Fruit fly (Drosophila melanogaster) whole organism, embryonic: ENCODE measurements around the gene Cul6.

Source experiments
- CG17612 ChIP-seq: fragments of 200-800 bp; sonication (Bioruptor generic); IDR thresholded peaks from 2 replicates; pipeline ENCODE4 v1.3.6; 2022; ENCODE audit warnings: missing biosample characterization, missing genetic modification characterization
- CG7271 ChIP-seq: fragments of 200-800 bp; sonication (Bioruptor generic); optimal IDR thresholded peaks from 2 replicates; lab custom pipeline; 2018; ENCODE audit warnings: missing biosample characterization, mild to moderate bottlenecking, missing genetic modification characterization, moderate library complexity
- fru ChIP-seq: fragments of >200 bp; optimal IDR thresholded peaks from 2 replicates; lab custom pipeline; 2017
- insv ChIP-seq, 2 experiments: fragments of 200-800 bp; sonication (Bioruptor generic); optimal IDR thresholded peaks; 3 replicates each; lab custom pipeline; 2016 to 2018; ENCODE audit warnings: missing biosample characterization in 2 of 2, missing genetic modification characterization in 2 of 2
- lbe ChIP-seq: fragments of 200-800 bp; sonication (Bioruptor generic); optimal IDR thresholded peaks from 2 replicates; lab custom pipeline; 2016; ENCODE audit warnings: missing biosample characterization, mild to moderate bottlenecking, missing genetic modification characterization

- TF ChIP-seq CG17612 (GFP tag; lab: Robert Waterston, UW) (no peak), lbe (GFP tag; lab: Kevin White, UChicago) (peak; percentile 29), insv (GFP tag; optimal IDR thresholded peaks at IDR 0.05; lab: Kevin White, UChicago) (no peak), fru (no peak), CG7271 (tag; lab: Kevin White, UChicago) (no peak)
Measured at dm6 chr3L:13007946-13008462, 3.5 kb downstream of the Cul6 start.
